Worm (Caenorhabditis elegans) whole organism, L3 larva: ENCODE results near the gene twk-43.

Source experiments
- R02D3.7 ChIP-seq: fragments of 150-350 bp; optimal IDR thresholded peaks from 2 replicates; lab custom pipeline; 2014; ENCODE audit warnings: missing biosample characterization, missing genetic modification characterization
- aly-2 ChIP-seq: fragments of 150-350 bp; optimal IDR thresholded peaks from 2 replicates; lab custom pipeline; 2014; ENCODE audit warnings: missing biosample characterization, missing genetic modification characterization
- ama-1 ChIP-seq: fragments of 150-350 bp; optimal IDR thresholded peaks from 2 replicates; lab custom pipeline; 2018
- ceh-16 ChIP-seq: sonication (generic microtip); optimal IDR thresholded peaks from 2 replicates; lab custom pipeline; 2017; ENCODE audit warnings: missing biosample characterization, missing genetic modification characterization
- ceh-28 ChIP-seq: fragments of 150-350 bp; optimal IDR thresholded peaks from 2 replicates; lab custom pipeline; 2014; ENCODE audit warnings: missing biosample characterization, missing genetic modification reagents, missing genetic modification characterization
- ceh-82 ChIP-seq: fragments of 150-350 bp; optimal IDR thresholded peaks from 2 replicates; lab custom pipeline; 2014; ENCODE audit warnings: missing biosample characterization, missing genetic modification characterization
- ceh-9 ChIP-seq: sonication (generic microtip); optimal IDR thresholded peaks from 2 replicates; lab custom pipeline; 2018; ENCODE audit warnings: missing biosample characterization, missing genetic modification characterization
- daf-12 ChIP-seq: fragments of 150-350 bp; optimal IDR thresholded peaks from 2 replicates; lab custom pipeline; 2014; ENCODE audit warnings: missing biosample characterization, missing genetic modification reagents, missing genetic modification characterization
- egl-27 ChIP-seq: sonication (generic microtip); optimal IDR thresholded peaks from 4 replicates; lab custom pipeline; 2017; ENCODE audit warnings: missing biosample characterization, missing genetic modification reagents, missing genetic modification characterization
- egl-5 ChIP-seq: fragments of 150-350 bp; optimal IDR thresholded peaks from 2 replicates; lab custom pipeline; 2017; ENCODE audit warnings: missing biosample characterization, missing genetic modification reagents, missing genetic modification characterization, inconsistent platforms
- elt-1 ChIP-seq: fragments of 150-350 bp; optimal IDR thresholded peaks from 2 replicates; lab custom pipeline; 2014; ENCODE audit warnings: missing biosample characterization, missing genetic modification characterization
- elt-2 ChIP-seq: sonication (generic microtip); optimal IDR thresholded peaks from 2 replicates; lab custom pipeline; 2016; ENCODE audit warnings: missing genetic modification reagents, mild to moderate bottlenecking, missing genetic modification characterization, missing compliant biosample characterization
- elt-3 ChIP-seq, 3 experiments: fragments of 150-350 bp in 1 of 3; sonication (generic microtip) in 2 of 3; optimal IDR thresholded peaks; 2 replicates in 2 of 3; 4 replicates in 1 of 3; lab custom pipeline; 2014 to 2017; ENCODE audit warnings: missing biosample characterization in 3 of 3, missing genetic modification characterization in 3 of 3
- eor-1 ChIP-seq, 2 experiments: fragments of 150-350 bp; optimal IDR thresholded peaks; 2 replicates each; lab custom pipeline; 2014 to 2018; ENCODE audit warnings: missing biosample characterization in 2 of 2, missing genetic modification characterization in 2 of 2
- fkh-10 ChIP-seq: sonication (generic microtip); optimal IDR thresholded peaks from 2 replicates; lab custom pipeline; 2017; ENCODE audit warnings: missing biosample characterization, missing genetic modification reagents, missing genetic modification characterization
- fkh-2 ChIP-seq: fragments of 150-350 bp; optimal IDR thresholded peaks from 2 replicates; lab custom pipeline; 2014; ENCODE audit warnings: missing biosample characterization, missing genetic modification reagents, missing genetic modification characterization
- fos-1 ChIP-seq: fragments of 150-350 bp; optimal IDR thresholded peaks from 2 replicates; lab custom pipeline; 2014; ENCODE audit warnings: missing biosample characterization, missing genetic modification characterization
- jun-1 ChIP-seq: fragments of 150-350 bp; optimal IDR thresholded peaks from 2 replicates; lab custom pipeline; 2014; ENCODE audit warnings: missing biosample characterization, missing genetic modification reagents, missing genetic modification characterization
- lin-15B ChIP-seq: fragments of 150-350 bp; optimal IDR thresholded peaks from 2 replicates; lab custom pipeline; 2014; ENCODE audit warnings: missing biosample characterization, missing genetic modification characterization
- lin-39 ChIP-seq: fragments of 150-350 bp; optimal IDR thresholded peaks from 2 replicates; lab custom pipeline; 2018; ENCODE audit warnings: missing biosample characterization, missing genetic modification reagents, missing genetic modification characterization
- lsy-12 ChIP-seq: sonication (generic microtip); optimal IDR thresholded peaks from 2 replicates; lab custom pipeline; 2016; ENCODE audit warnings: mild to moderate bottlenecking, missing genetic modification characterization, missing compliant biosample characterization
- nfya-1 ChIP-seq: sonication (generic microtip); optimal IDR thresholded peaks from 2 replicates; lab custom pipeline; 2017; ENCODE audit warnings: missing genetic modification characterization, mild to moderate bottlenecking, missing compliant biosample characterization, antibody characterized with exemption, moderate library complexity; ENCODE audit not compliant: insufficient read depth
- nhr-11 ChIP-seq: fragments of 150-350 bp; optimal IDR thresholded peaks from 2 replicates; lab custom pipeline; 2014; ENCODE audit warnings: missing biosample characterization, missing genetic modification characterization
- nhr-23 ChIP-seq: fragments of 150-350 bp; optimal IDR thresholded peaks from 2 replicates; lab custom pipeline; 2014; ENCODE audit warnings: missing biosample characterization, missing genetic modification reagents, missing genetic modification characterization
- nhr-25 ChIP-seq: sonication (generic microtip); optimal IDR thresholded peaks from 2 replicates; lab custom pipeline; 2017; ENCODE audit warnings: missing biosample characterization, missing genetic modification characterization
- nhr-28 ChIP-seq: fragments of 150-350 bp; optimal IDR thresholded peaks from 2 replicates; lab custom pipeline; 2014; ENCODE audit warnings: missing biosample characterization, missing genetic modification characterization
- nhr-43 ChIP-seq: sonication (generic microtip); optimal IDR thresholded peaks from 2 replicates; lab custom pipeline; 2016; ENCODE audit warnings: mild to moderate bottlenecking, missing genetic modification characterization, missing compliant biosample characterization; ENCODE audit not compliant: poor library complexity, severe bottlenecking
- nhr-77 ChIP-seq: fragments of 150-350 bp; optimal IDR thresholded peaks from 2 replicates; lab custom pipeline; 2014; ENCODE audit warnings: missing biosample characterization, missing genetic modification characterization
- pha-4 ChIP-seq: fragments of 150-350 bp; optimal IDR thresholded peaks from 2 replicates; lab custom pipeline; 2014; ENCODE audit warnings: missing biosample characterization, missing genetic modification reagents, missing genetic modification characterization
- snpc-4 ChIP-seq: fragments of 150-350 bp; optimal IDR thresholded peaks from 2 replicates; lab custom pipeline; 2014; ENCODE audit warnings: missing biosample characterization, missing genetic modification characterization
- tbx-2 ChIP-seq: sonication (generic microtip); optimal IDR thresholded peaks from 2 replicates; lab custom pipeline; 2016; ENCODE audit warnings: mild to moderate bottlenecking, missing genetic modification characterization, missing compliant biosample characterization
- unc-39 ChIP-seq: sonication (generic microtip); optimal IDR thresholded peaks from 4 replicates; lab custom pipeline; 2017; ENCODE audit warnings: missing biosample characterization, missing genetic modification characterization
- unc-62 ChIP-seq: fragments of 150-350 bp; sonication (generic microtip); optimal IDR thresholded peaks from 4 replicates; lab custom pipeline; 2014; ENCODE audit warnings: missing biosample characterization, missing genetic modification reagents, missing genetic modification characterization
- zag-1 ChIP-seq: fragments of 150-350 bp; optimal IDR thresholded peaks from 2 replicates; lab custom pipeline; 2014; ENCODE audit warnings: missing biosample characterization, missing genetic modification characterization
- ztf-11 ChIP-seq: fragments of 150-350 bp; optimal IDR thresholded peaks from 2 replicates; lab custom pipeline; 2014; ENCODE audit warnings: missing biosample characterization, missing genetic modification characterization

twk-43 gene

ce11 chrV:13358823-13359592, 12.9 kb downstream of the twk-43 start, which contains the start of gene F32H5.3 (continued):
- no peak for TF ChIP-seq lin-39 (tag; lab: Kevin White, UChicago)
- no peak for TF ChIP-seq ceh-82 (tag; lab: Kevin White, UChicago)
- no peak for TF ChIP-seq lsy-12 (tag; lab: Kevin White, UChicago)
- TF ChIP-seq unc-39, result no peak
- TF ChIP-seq fkh-10 (GFP tag; lab: Kevin White, UChicago), result no peak
- no peak for TF ChIP-seq tbx-2 (tag; lab: Kevin White, UChicago)
- TF ChIP-seq nhr-77 (tag; lab: Kevin White, UChicago), result no peak
- TF ChIP-seq ztf-11 (tag; lab: Kevin White, UChicago), result no peak
- TF ChIP-seq fkh-2 (tag; lab: Kevin White, UChicago), result no peak
- TF ChIP-seq eor-1 (tag; optimal IDR thresholded peaks at IDR 0.05; lab: Kevin White, UChicago), result no peak
- TF ChIP-seq fos-1, result no peak

- TF ChIP-seq daf-12 (no peak), aly-2 (tag; lab: Kevin White, UChicago) (no peak), fkh-10 (GFP tag; lab: Kevin White, UChicago) (no peak), unc-62 (GFP tag; lab: Kevin White, UChicago) (no peak), ceh-28 (tag; lab: Kevin White, UChicago) (no peak), egl-27 (tag; lab: Kevin White, UChicago) (no peak), elt-3 (tag; optimal IDR thresholded peaks at IDR 0.05; lab: Kevin White, UChicago) (no peak), ztf-11 (tag; lab: Kevin White, UChicago) (no peak), nhr-43 (tag; lab: Kevin White, UChicago) (no peak), snpc-4 (tag; lab: Kevin White, UChicago) (no peak)
- TF ChIP-seq, all 47 proteins: peak for 0
These were observed 14.2 kb downstream of the twk-43 start, which contains the start of gene F32H5.4 for ce11 chrV:13360254-13360653. TSS of gene F32H5.4 (plus strand) at chrV:13360554.

- TF ChIP-seq lin-15B (no peak), fos-1 (no peak), unc-62 (GFP tag; lab: Kevin White, UChicago) (no peak), elt-2 (tag; lab: Kevin White, UChicago) (no peak)
- TF ChIP-seq, all 47 proteins: peak for 0
These were observed 17.3 kb downstream of the twk-43 start, which contains the start of gene srg-46 for ce11 chrV:13363415-13363814. TSS of gene srg-46 (plus strand) at chrV:13363715.

- TF ChIP-seq zag-1 (tag; lab: Kevin White, UChicago), result no peak
- TF ChIP-seq jun-1 (tag; lab: Kevin White, UChicago), result no peak
- TF ChIP-seq nhr-77 (tag; lab: Kevin White, UChicago), result no peak
- TF ChIP-seq R02D3.7 (tag; lab: Kevin White, UChicago), result no peak
- TF ChIP-seq nhr-28 (tag; lab: Kevin White, UChicago), result no peak
- TF ChIP-seq nfya-1, result no peak
- no peak for TF ChIP-seq nhr-25
- TF ChIP-seq fkh-2 (tag; lab: Kevin White, UChicago), result no peak
- TF ChIP-seq snpc-4 (tag; lab: Kevin White, UChicago), result no peak
- TF ChIP-seq egl-27 (tag; lab: Kevin White, UChicago), result no peak
- no peak for TF ChIP-seq fkh-10 (GFP tag; lab: Kevin White, UChicago)
- TF ChIP-seq fos-1, result no peak
- no peak for TF ChIP-seq elt-2 (tag; lab: Kevin White, UChicago)
- TF ChIP-seq aly-2 (tag; lab: Kevin White, UChicago), result no peak
These were observed 18.1 kb downstream of the twk-43 start for ce11 chrV:13364227-13364626.

- TF ChIP-seq egl-5 (tag; lab: Kevin White, UChicago), result no peak
- peak; percentile 56 for TF ChIP-seq fkh-10 (GFP tag; lab: Kevin White, UChicago)
These were observed 20.4 kb downstream of the twk-43 start for ce11 chrV:13366488-13366887.

- TF ChIP-seq ceh-16 (tag; lab: Kevin White, UChicago) (no peak), pha-4 (tag; lab: Kevin White, UChicago) (no peak), nfya-1 (no peak), zag-1 (tag; lab: Kevin White, UChicago) (no peak), ceh-9 (no peak), nhr-28 (tag; lab: Kevin White, UChicago) (no peak), nhr-11 (tag; lab: Kevin White, UChicago) (no peak), fos-1 (no peak), elt-3 (tag; optimal IDR thresholded peaks at IDR 0.05; lab: Kevin White, UChicago) (no peak), snpc-4 (tag; lab: Kevin White, UChicago) (no peak), elt-2 (tag; lab: Kevin White, UChicago) (no peak), ceh-82 (tag; lab: Kevin White, UChicago) (no peak), egl-5 (tag; lab: Kevin White, UChicago) (no peak), elt-1 (no peak), nhr-23 (tag; lab: Kevin White, UChicago) (no peak), lin-15B (no peak), ama-1 (lab: Kevin White, UChicago) (no peak)
These were observed 20.9 kb downstream of the twk-43 start, which contains the start of gene srx-125 for ce11 chrV:13367024-13367423. TSS of gene srx-125 (plus strand) at chrV:13367324.
